Worm (Caenorhabditis elegans) whole organism, late embryonic: ENCODE data around the gene F59A1.13.

ENCODE experiments used
- F13H6.1 ChIP-seq: sonication (generic microtip); optimal IDR thresholded peaks from 2 replicates; lab custom pipeline; 2016; ENCODE audit warnings: missing genetic modification characterization, missing compliant biosample characterization
- T23F11.4 ChIP-seq: fragments of 200-800 bp; sonication (Bioruptor generic); optimal IDR thresholded peaks from 2 replicates; lab custom pipeline; 2018; ENCODE audit warnings: mild to moderate bottlenecking, missing genetic modification characterization, missing compliant biosample characterization
- ama-1 ChIP-seq: fragments of 150-350 bp; optimal IDR thresholded peaks from 2 replicates; lab custom pipeline; 2014
- ceh-31 ChIP-seq: sonication (generic microtip); optimal IDR thresholded peaks from 2 replicates; lab custom pipeline; 2016; ENCODE audit warnings: missing genetic modification characterization, missing compliant biosample characterization
- ceh-48 ChIP-seq: sonication (generic microtip); optimal IDR thresholded peaks from 2 replicates; lab custom pipeline; 2016; ENCODE audit warnings: missing genetic modification characterization, inconsistent platforms, missing compliant biosample characterization
- fkh-6 ChIP-seq: sonication (generic microtip); optimal IDR thresholded peaks from 2 replicates; lab custom pipeline; 2016; ENCODE audit warnings: missing genetic modification characterization, missing compliant biosample characterization
- hlh-15 ChIP-seq: sonication (generic microtip); optimal IDR thresholded peaks from 2 replicates; lab custom pipeline; 2016; ENCODE audit warnings: missing genetic modification characterization, missing compliant biosample characterization
- hlh-6 ChIP-seq: sonication (generic microtip); optimal IDR thresholded peaks from 2 replicates; lab custom pipeline; 2016; ENCODE audit warnings: missing genotype, missing genetic modification characterization, missing compliant biosample characterization
- pros-1 ChIP-seq: fragments of 150-350 bp; optimal IDR thresholded peaks from 2 replicates; lab custom pipeline; 2014; ENCODE audit warnings: missing biosample characterization, missing genetic modification reagents, missing genetic modification characterization
- rnt-1 ChIP-seq: sonication (generic microtip); optimal IDR thresholded peaks from 2 replicates; lab custom pipeline; 2016; ENCODE audit warnings: missing genetic modification characterization, missing compliant biosample characterization
- sox-4 ChIP-seq: sonication (generic microtip); optimal IDR thresholded peaks from 2 replicates; lab custom pipeline; 2017; ENCODE audit warnings: mild to moderate bottlenecking, missing genetic modification characterization, inconsistent platforms, missing compliant biosample characterization
- tbx-2 ChIP-seq: sonication (generic microtip); optimal IDR thresholded peaks from 2 replicates; lab custom pipeline; 2016; ENCODE audit warnings: missing genetic modification characterization, missing compliant biosample characterization
- unc-3 ChIP-seq, 2 experiments: fragments of 200-800 bp in 1 of 2; sonication (Bioruptor generic) in 1 of 2; sonication (generic microtip) in 1 of 2; conservative IDR thresholded peaks in 1 of 2; optimal IDR thresholded peaks in 1 of 2; 2 replicates each; pipeline versions ENCODE4 v1.3.6 to Lab custom; 2016 to 2022; ENCODE audit warnings: missing compliant biosample characterization in 2 of 2, missing genetic modification characterization in 2 of 2, missing genetic modification reagents in 1 of 2
- unc-42 ChIP-seq: sonication (generic microtip); optimal IDR thresholded peaks from 2 replicates; lab custom pipeline; 2016; ENCODE audit warnings: missing genotype, missing genetic modification characterization, missing compliant biosample characterization

ce11 chrV:17728757-17729156 lies 37.9 kb upstream of the F59A1.13 start:
- no peak for TF ChIP-seq unc-3 (GFP tag; conservative IDR thresholded peaks at IDR 0.05; lab: Robert Waterston, UW)
- TF ChIP-seq unc-3 (tag; optimal IDR thresholded peaks at IDR 0.05; lab: Kevin White, UChicago), result no peak
- TF ChIP-seq F13H6.1 (tag; lab: Kevin White, UChicago), result no peak
- TF ChIP-seq ceh-31, result no peak
- TF ChIP-seq T23F11.4 (GFP tag; lab: Kevin White, UChicago), result no peak
- no peak for TF ChIP-seq hlh-6 (tag; lab: Kevin White, UChicago)
- no peak for TF ChIP-seq sox-4 (tag; lab: Kevin White, UChicago)
- no peak for TF ChIP-seq fkh-6 (tag; lab: Kevin White, UChicago)
- TF ChIP-seq hlh-15 (tag; lab: Kevin White, UChicago), result no peak
- no peak for TF ChIP-seq unc-42
- TF ChIP-seq rnt-1, result no peak
- no peak for TF ChIP-seq ama-1 (lab: Kevin White, UChicago)
- no peak for TF ChIP-seq pros-1 (tag; lab: Kevin White, UChicago)
- no peak for TF ChIP-seq tbx-2 (tag; lab: Kevin White, UChicago)
- no peak for TF ChIP-seq ceh-48
